Worm (Caenorhabditis elegans) whole organism, late embryonic: ENCODE results near the gene F31D5.6.

ENCODE experiments used
- C08G9.2 ChIP-seq: sonication (generic microtip); optimal IDR thresholded peaks from 2 replicates; lab custom pipeline; 2016; ENCODE audit warnings: mild to moderate bottlenecking, missing genetic modification characterization, moderate library complexity, missing compliant biosample characterization
- K09A11.1 ChIP-seq: sonication (generic microtip); optimal IDR thresholded peaks from 2 replicates; lab custom pipeline; 2017; ENCODE audit warnings: antibody characterized with exemption, mild to moderate bottlenecking, missing genetic modification characterization, missing compliant biosample characterization; ENCODE audit not compliant: insufficient read depth
- ceh-2 ChIP-seq: sonication (generic microtip); optimal IDR thresholded peaks from 2 replicates; lab custom pipeline; 2016; ENCODE audit warnings: missing genotype, missing genetic modification characterization, missing compliant biosample characterization
- ceh-34 ChIP-seq: sonication (generic microtip); optimal IDR thresholded peaks from 2 replicates; lab custom pipeline; 2016; ENCODE audit warnings: mild to moderate bottlenecking, missing genetic modification characterization, missing compliant biosample characterization
- elt-2 ChIP-seq: sonication (generic microtip); optimal IDR thresholded peaks from 2 replicates; lab custom pipeline; 2016; ENCODE audit warnings: missing genetic modification reagents, missing genetic modification characterization, missing compliant biosample characterization
- nfya-1 ChIP-seq: sonication (generic microtip); optimal IDR thresholded peaks from 2 replicates; lab custom pipeline; 2017; ENCODE audit warnings: missing genetic modification characterization, mild to moderate bottlenecking, missing compliant biosample characterization, antibody characterized with exemption, moderate library complexity
- nhr-11 ChIP-seq: fragments of 150-350 bp; optimal IDR thresholded peaks from 2 replicates; lab custom pipeline; 2014; ENCODE audit warnings: missing biosample characterization, missing genetic modification characterization
- pqm-1 ChIP-seq: sonication (generic microtip); optimal IDR thresholded peaks from 2 replicates; lab custom pipeline; 2016; ENCODE audit warnings: missing genetic modification characterization, missing compliant biosample characterization
- sdc-2 ChIP-seq: sonication (generic microtip); optimal IDR thresholded peaks from 2 replicates; lab custom pipeline; 2016; ENCODE audit warnings: missing genotype, missing genetic modification characterization, missing compliant biosample characterization
- ttx-3 ChIP-seq: sonication (generic microtip); optimal IDR thresholded peaks from 2 replicates; lab custom pipeline; 2016; ENCODE audit warnings: missing genetic modification reagents, missing genetic modification characterization, missing compliant biosample characterization

ce11 chrII:4244959-4245358 lies 35.5 kb downstream of the F31D5.6 start:
- TF ChIP-seq elt-2 (tag; lab: Kevin White, UChicago) (no peak), ttx-3 (tag; lab: Kevin White, UChicago) (no peak), K09A11.1 (tag; lab: Kevin White, UChicago) (no peak), nhr-11 (no peak), ceh-2 (tag; lab: Kevin White, UChicago) (no peak), sdc-2 (tag; lab: Kevin White, UChicago) (no peak), pqm-1 (tag; lab: Kevin White, UChicago) (no peak), ceh-34 (tag; lab: Kevin White, UChicago) (no peak), nfya-1 (no peak), C08G9.2 (no peak)
